Fruit fly (Drosophila melanogaster) whole organism, pupa: ENCODE data around the gene Tmx3.
A peak's percentile ranks its signal among the peaks of the same experiment; 100 is the strongest.

ENCODE experiments used
- CG10348 ChIP-seq: fragments of 200-800 bp; sonication (Bioruptor generic); IDR thresholded peaks from 2 replicates; pipeline ENCODE4 v1.3.6; 2022; ENCODE audit warnings: missing biosample characterization, missing genetic modification characterization
- CG12605 ChIP-seq: fragments of 200-800 bp; sonication (Bioruptor generic); IDR thresholded peaks from 2 replicates; pipeline ENCODE4 v1.3.6; 2022; ENCODE audit warnings: missing biosample characterization, missing genetic modification characterization
- CG13204 ChIP-seq: fragments of 200-800 bp; sonication (Bioruptor generic); optimal IDR thresholded peaks from 2 replicates; lab custom pipeline; 2018; ENCODE audit warnings: missing biosample characterization, mild to moderate bottlenecking, missing genetic modification characterization, moderate library complexity
- CG14655 ChIP-seq: fragments of 200-800 bp; sonication (Bioruptor generic); optimal IDR thresholded peaks from 3 replicates; lab custom pipeline; 2017; ENCODE audit warnings: mild to moderate bottlenecking, missing biosample characterization, missing genetic modification reagents, missing genetic modification characterization
- CG15710 ChIP-seq: fragments of 200-800 bp; sonication (Bioruptor generic); optimal IDR thresholded peaks from 2 replicates; lab custom pipeline; 2018; ENCODE audit warnings: missing biosample characterization, mild to moderate bottlenecking, missing genetic modification characterization, moderate library complexity
- CG17806 ChIP-seq: fragments of 200-800 bp; sonication (Bioruptor generic); optimal IDR thresholded peaks from 2 replicates; lab custom pipeline; 2018; ENCODE audit warnings: missing biosample characterization, mild to moderate bottlenecking, missing genetic modification characterization, moderate library complexity
- CG32121 ChIP-seq: fragments of 200-800 bp; sonication (Bioruptor generic); IDR thresholded peaks from 2 replicates; pipeline ENCODE4 v1.3.6; 2022; ENCODE audit warnings: missing biosample characterization, missing genetic modification characterization
- CG34367 ChIP-seq: fragments of 200-800 bp; sonication (Bioruptor generic); optimal IDR thresholded peaks from 2 replicates; lab custom pipeline; 2018; ENCODE audit warnings: missing biosample characterization, mild to moderate bottlenecking, missing genetic modification characterization
- CG4496 ChIP-seq: fragments of 200-800 bp; sonication (Bioruptor generic); IDR thresholded peaks from 3 replicates; pipeline ENCODE4 v1.3.6; 2022; ENCODE audit warnings: missing biosample characterization, missing genetic modification characterization
- CG8159 ChIP-seq: fragments of 200-800 bp; sonication (Bioruptor generic); optimal IDR thresholded peaks from 3 replicates; lab custom pipeline; 2018; ENCODE audit warnings: missing biosample characterization, mild to moderate bottlenecking, missing genetic modification characterization, moderate library complexity
- CG8301 ChIP-seq: fragments of 200-800 bp; sonication (Bioruptor generic); optimal IDR thresholded peaks from 2 replicates; lab custom pipeline; 2018; ENCODE audit warnings: missing biosample characterization, mild to moderate bottlenecking, missing genetic modification characterization
- CG9948 ChIP-seq: fragments of 200-800 bp; sonication (Bioruptor generic); optimal IDR thresholded peaks from 2 replicates; lab custom pipeline; 2018; ENCODE audit warnings: missing biosample characterization, mild to moderate bottlenecking, missing genetic modification characterization, moderate library complexity
- D1 ChIP-seq: fragments of 200-800 bp; sonication (Bioruptor generic); optimal IDR thresholded peaks from 2 replicates; lab custom pipeline; 2018; ENCODE audit warnings: missing biosample characterization, mild to moderate bottlenecking, missing genetic modification characterization, moderate library complexity
- EcR ChIP-seq: fragments of 200-800 bp; sonication (Bioruptor generic); optimal IDR thresholded peaks from 3 replicates; lab custom pipeline; 2019; ENCODE audit warnings: missing biosample characterization, missing genetic modification characterization, mild to moderate bottlenecking, moderate library complexity, missing genetic modification reagents
- Ets98B ChIP-seq: fragments of 200-800 bp; sonication (Bioruptor generic); IDR thresholded peaks from 2 replicates; pipeline ENCODE4 v1.3.6; 2022; ENCODE audit warnings: missing biosample characterization, missing genetic modification characterization
- Pif1A ChIP-seq: fragments of 200-800 bp; sonication (Bioruptor generic); optimal IDR thresholded peaks from 3 replicates; lab custom pipeline; 2016; ENCODE audit warnings: missing biosample characterization, missing genetic modification characterization
- Pif1B ChIP-seq: fragments of 200-800 bp; sonication (Bioruptor generic); optimal IDR thresholded peaks from 3 replicates; lab custom pipeline; 2016; ENCODE audit warnings: missing biosample characterization, missing genetic modification characterization
- Snoo ChIP-seq: fragments of 200-800 bp; sonication (Bioruptor generic); optimal IDR thresholded peaks from 3 replicates; lab custom pipeline; 2017; ENCODE audit warnings: missing biosample characterization, mild to moderate bottlenecking, missing genetic modification characterization, inconsistent platforms
- fd96Ca ChIP-seq: fragments of 200-800 bp; sonication (Bioruptor generic); IDR thresholded peaks from 3 replicates; pipeline ENCODE4 v1.3.6; 2022; ENCODE audit warnings: missing biosample characterization, missing genetic modification characterization
- gl ChIP-seq: fragments of 200-800 bp; sonication (Bioruptor generic); optimal IDR thresholded peaks from 2 replicates; lab custom pipeline; 2018; ENCODE audit warnings: missing biosample characterization, mild to moderate bottlenecking, missing genetic modification characterization
- rn ChIP-seq: fragments of 200-800 bp; sonication (Bioruptor generic); IDR thresholded peaks from 2 replicates; pipeline ENCODE4 v1.3.6; 2022; ENCODE audit warnings: missing biosample characterization, missing genetic modification characterization

The Tmx3 gene

dm6 chr3L:16208839-16209612, 19.9 kb upstream of the Tmx3 start:
- TF ChIP-seq CG34367 (tag; lab: Kevin White, UChicago) (no peak), EcR (no peak), Pif1B (GFP tag; lab: Kevin White, UChicago) (no peak), CG10348 (no peak), gl (no peak), fd96Ca (GFP tag; lab: Robert Waterston, UW) (no peak), CG4496 (GFP tag; lab: Robert Waterston, UW) (0 out of 3 replicates have a peak, but pooled peaks have one; percentile 24), Ets98B (GFP tag; lab: Robert Waterston, UW) (no peak), CG17806 (no peak), CG15710 (tag; lab: Kevin White, UChicago) (peak; percentile 23), CG32121 (GFP tag; lab: Robert Waterston, UW) (no peak; the same call in 1 of the 2 replicates), Pif1A (GFP tag; lab: Kevin White, UChicago) (no peak), CG12605 (no peak), CG8301 (tag; lab: Kevin White, UChicago) (no peak), CG9948 (tag; lab: Kevin White, UChicago) (no peak), CG14655 (GFP tag; lab: Kevin White, UChicago) (peak; percentile 43), Snoo (tag; lab: Kevin White, UChicago) (no peak), rn (GFP tag; lab: Robert Waterston, UW) (no peak), CG13204 (GFP tag; lab: Kevin White, UChicago) (no peak), CG8159 (tag; lab: Kevin White, UChicago) (peak; percentile 52), D1 (no peak)

- TF ChIP-seq CG4496 (GFP tag; lab: Robert Waterston, UW) (no peak), gl (no peak), CG34367 (tag; lab: Kevin White, UChicago) (no peak), fd96Ca (GFP tag; lab: Robert Waterston, UW) (no peak), CG8159 (tag; lab: Kevin White, UChicago) (peak; percentile 20), Snoo (tag; lab: Kevin White, UChicago) (peak; percentile 32), CG8301 (tag; lab: Kevin White, UChicago) (no peak), CG15710 (tag; lab: Kevin White, UChicago) (no peak), EcR (peak; percentile 71), Pif1A (GFP tag; lab: Kevin White, UChicago) (no peak), CG12605 (no peak), rn (GFP tag; lab: Robert Waterston, UW) (no peak), Pif1B (GFP tag; lab: Kevin White, UChicago) (no peak), CG9948 (tag; lab: Kevin White, UChicago) (no peak), CG17806 (no peak), Ets98B (GFP tag; lab: Robert Waterston, UW) (no peak), CG13204 (GFP tag; lab: Kevin White, UChicago) (peak; percentile 64), D1 (no peak), CG32121 (GFP tag; lab: Robert Waterston, UW) (no peak), CG10348 (no peak), CG14655 (GFP tag; lab: Kevin White, UChicago) (no peak)
Observed at dm6 chr3L:16209641-16210040, 19.3 kb upstream of the Tmx3 start.

dm6 chr3L:16211156-16211935, 17.6 kb upstream of the Tmx3 start:
- TF ChIP-seq CG12605, result peak; percentile 31
- TF ChIP-seq gl, result no peak
- peak; percentile 88 for TF ChIP-seq EcR
- TF ChIP-seq Pif1A (GFP tag; lab: Kevin White, UChicago), result peak; percentile 77
- peak; percentile 77; the same call in 2 of the 3 replicates for TF ChIP-seq fd96Ca (GFP tag; lab: Robert Waterston, UW)
- peak; percentile 84 for TF ChIP-seq CG9948 (tag; lab: Kevin White, UChicago)
- TF ChIP-seq CG15710 (tag; lab: Kevin White, UChicago), result peak; percentile 82
- TF ChIP-seq CG10348, result peak; percentile 21; the same call in 1 of the 2 replicates
- TF ChIP-seq CG32121 (GFP tag; lab: Robert Waterston, UW), result peak; percentile 64
- TF ChIP-seq Pif1B (GFP tag; lab: Kevin White, UChicago), result peak; percentile 21
- peak; percentile 60 for TF ChIP-seq CG4496 (GFP tag; lab: Robert Waterston, UW)
- TF ChIP-seq CG8159 (tag; lab: Kevin White, UChicago), result peak; percentile 89
- TF ChIP-seq CG8301 (tag; lab: Kevin White, UChicago), result peak; percentile 81
- peak; percentile 71 for TF ChIP-seq CG34367 (tag; lab: Kevin White, UChicago)
- peak; percentile 92 for TF ChIP-seq CG14655 (GFP tag; lab: Kevin White, UChicago)
- TF ChIP-seq rn (GFP tag; lab: Robert Waterston, UW), result peak; percentile 47; the same call in 1 of the 2 replicates
- peak; percentile 68 for TF ChIP-seq D1
- peak; percentile 69 for TF ChIP-seq Ets98B (GFP tag; lab: Robert Waterston, UW)
- peak; percentile 97 for TF ChIP-seq CG13204 (GFP tag; lab: Kevin White, UChicago)
- peak; percentile 90 for TF ChIP-seq Snoo (tag; lab: Kevin White, UChicago)
- peak; percentile 38 for TF ChIP-seq CG17806

dm6 chr3L:16211936-16212287, 17.0 kb upstream of the Tmx3 start:
- TF ChIP-seq CG8301 (tag; lab: Kevin White, UChicago) (no peak), CG4496 (GFP tag; lab: Robert Waterston, UW) (no peak), CG15710 (tag; lab: Kevin White, UChicago) (peak; percentile 68), CG8159 (tag; lab: Kevin White, UChicago) (peak; percentile 77), CG17806 (peak; percentile 10), CG34367 (tag; lab: Kevin White, UChicago) (no peak), gl (no peak), D1 (no peak), CG14655 (GFP tag; lab: Kevin White, UChicago) (peak; percentile 21), CG9948 (tag; lab: Kevin White, UChicago) (peak; percentile 42), Snoo (tag; lab: Kevin White, UChicago) (no peak), CG12605 (no peak), EcR (no peak), Ets98B (GFP tag; lab: Robert Waterston, UW) (no peak), CG10348 (no peak), CG13204 (GFP tag; lab: Kevin White, UChicago) (no peak), Pif1A (GFP tag; lab: Kevin White, UChicago) (no peak), rn (GFP tag; lab: Robert Waterston, UW) (no peak), Pif1B (GFP tag; lab: Kevin White, UChicago) (no peak), fd96Ca (GFP tag; lab: Robert Waterston, UW) (no peak), CG32121 (GFP tag; lab: Robert Waterston, UW) (no peak)
